Fruit fly (Drosophila melanogaster): ENCODE results near the gene GCS1.

The GCS1 gene

DNA sequence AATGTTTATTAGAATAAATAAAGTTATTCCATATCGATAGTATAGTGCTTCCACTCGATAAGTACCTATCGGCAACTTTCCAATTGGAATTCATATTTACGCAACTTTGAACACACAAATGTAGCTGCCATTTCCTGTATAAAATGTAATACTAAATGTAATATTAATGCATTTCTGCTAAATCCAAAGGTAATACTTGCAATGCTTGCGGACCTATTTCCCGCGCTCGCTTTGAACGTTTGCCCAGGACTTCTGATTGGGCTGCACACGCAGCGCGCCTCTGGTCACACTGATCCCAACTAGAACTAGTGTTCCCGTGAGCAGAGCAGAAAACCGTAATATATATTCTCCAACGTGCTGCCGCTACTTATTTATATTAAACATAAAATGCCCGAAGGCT, 21.6 kb upstream of the GCS1 start, which contains the start of gene dlg1 (continued):
- TF ChIP-seq nau (GFP tag; optimal IDR thresholded peaks at IDR 0.05), result no peak
- peak; percentile 63 for TF ChIP-seq Elba2 (GFP tag; optimal IDR thresholded peaks at IDR 0.05)
- peak; percentile 30 for TF ChIP-seq sd (tag; optimal IDR thresholded peaks at IDR 0.05)
- TF ChIP-seq CG12236 (GFP tag; optimal IDR thresholded peaks at IDR 0.05), result no peak
- TF ChIP-seq fd64A (GFP tag; optimal IDR thresholded peaks at IDR 0.05), result no peak
- no peak for TF ChIP-seq Lim3 (GFP tag; IDR thresholded peaks at IDR 0.05)
- TF ChIP-seq bbx (GFP tag; IDR thresholded peaks at IDR 0.05; ENCODE audit: partially characterized antibody), result peak; percentile 55
- TF ChIP-seq insv (GFP tag; optimal IDR thresholded peaks at IDR 0.05), result peak; percentile 94 to 99
- no peak for TF ChIP-seq CG13624 (GFP tag; optimal IDR thresholded peaks at IDR 0.05)
- TF ChIP-seq CkIIα-i1 (GFP tag; IDR thresholded peaks at IDR 0.05), result no peak
- peak; percentile 13 for TF ChIP-seq CG30020 (tag; optimal IDR thresholded peaks at IDR 0.05)
- no peak for TF ChIP-seq cwo (GFP tag; optimal IDR thresholded peaks at IDR 0.05)
- TF ChIP-seq Aef1 (GFP tag; IDR thresholded peaks at IDR 0.05), result no peak
- TF ChIP-seq Ada2b (GFP tag; IDR thresholded peaks at IDR 0.05), result no peak
- TF ChIP-seq sisA (GFP tag; IDR thresholded peaks at IDR 0.05), result no peak
- TF ChIP-seq CG30403 (GFP tag; optimal IDR thresholded peaks at IDR 0.05), result no peak
- TF ChIP-seq Dip3 (GFP tag; optimal IDR thresholded peaks at IDR 0.05), result no peak
- TF ChIP-seq CG1832 (GFP tag; optimal IDR thresholded peaks at IDR 0.05), result no peak
- TF ChIP-seq salm (tag; optimal IDR thresholded peaks at IDR 0.05), result no peak
- no peak for TF ChIP-seq CG5953 (GFP tag; IDR thresholded peaks at IDR 0.05)
- TF ChIP-seq lmd (GFP tag; IDR thresholded peaks at IDR 0.05), result no peak
- no peak for TF ChIP-seq CG8388 (GFP tag; optimal IDR thresholded peaks at IDR 0.05)
- no peak for TF ChIP-seq Rx (GFP tag; IDR thresholded peaks at IDR 0.05)
- no peak for TF ChIP-seq crc (GFP tag; optimal IDR thresholded peaks at IDR 0.05)
- peak; percentile 35 for TF ChIP-seq Sry-δ (GFP tag; optimal IDR thresholded peaks at IDR 0.05)
- peak; percentile 32 for TF ChIP-seq CoRest (tag; optimal IDR thresholded peaks at IDR 0.05)
- TF ChIP-seq CG3407 (GFP tag; optimal IDR thresholded peaks at IDR 0.05), result no peak
- no peak for TF ChIP-seq dmrt11E (tag; optimal IDR thresholded peaks at IDR 0.05)
- TF ChIP-seq ara (GFP tag; IDR thresholded peaks at IDR 0.05), result no peak
- no peak for TF ChIP-seq schlank (tag; optimal IDR thresholded peaks at IDR 0.05)
- TF ChIP-seq ci (GFP tag; IDR thresholded peaks at IDR 0.05), result no peak
- TF ChIP-seq NC2β (GFP tag; optimal IDR thresholded peaks at IDR 0.05), result no peak
- TF ChIP-seq org-1 (GFP tag; optimal IDR thresholded peaks at IDR 0.05), result no peak
- TF ChIP-seq repo (GFP tag; optimal IDR thresholded peaks at IDR 0.05), result no peak
- TF ChIP-seq mam (GFP tag; optimal IDR thresholded peaks at IDR 0.05), result no peak
- no peak for TF ChIP-seq CG6813 (GFP tag; optimal IDR thresholded peaks at IDR 0.05)
- no peak for TF ChIP-seq Hr3 (GFP tag; optimal IDR thresholded peaks at IDR 0.05)
- TF ChIP-seq sim (GFP tag; IDR thresholded peaks at IDR 0.05), result no peak
- TF ChIP-seq fru (optimal IDR thresholded peaks at IDR 0.05), result no peak
- peak; percentile 50; the same call in 1 of the 2 replicates for TF ChIP-seq amos (GFP tag; IDR thresholded peaks at IDR 0.05; ENCODE audit: partially characterized antibody)
- TF ChIP-seq Abd-B (GFP tag; optimal IDR thresholded peaks at IDR 0.05), result no peak
- TF ChIP-seq Scr (GFP tag; IDR thresholded peaks at IDR 0.05; ENCODE audit: partially characterized antibody), result peak; percentile 80
- TF ChIP-seq stwl (tag; optimal IDR thresholded peaks at IDR 0.05), result peak; percentile 63
- no peak for TF ChIP-seq CG10959 (GFP tag; IDR thresholded peaks at IDR 0.05)
- no peak for TF ChIP-seq fd3F (GFP tag; optimal IDR thresholded peaks at IDR 0.05)
- TF ChIP-seq ato (GFP tag; IDR thresholded peaks at IDR 0.05; ENCODE audit: partially characterized antibody), result peak; percentile 34; the same call in 1 of the 2 replicates
- TF ChIP-seq CG4424 (GFP tag; optimal IDR thresholded peaks at IDR 0.05), result no peak
- peak; percentile 33; the same call in 1 of the 3 replicates for TF ChIP-seq row (GFP tag; IDR thresholded peaks at IDR 0.05)
- TF ChIP-seq CG1024 (GFP tag; IDR thresholded peaks at IDR 0.05), result no peak
- no peak for TF ChIP-seq CG15011 (GFP tag; optimal IDR thresholded peaks at IDR 0.05)
- no peak for TF ChIP-seq PHDP (tag; optimal IDR thresholded peaks at IDR 0.05)
- TF ChIP-seq Ravus (GFP tag; IDR thresholded peaks at IDR 0.05), result no peak
